Fruit fly (Drosophila melanogaster) whole organism, embryonic: ENCODE results near the gene Zip89B.

Experiments used
- Abd-B ChIP-seq: fragments of 200-800 bp; sonication (Bioruptor generic); optimal IDR thresholded peaks from 2 replicates; lab custom pipeline; 2018; ENCODE audit warnings: missing biosample characterization, mild to moderate bottlenecking, missing genetic modification characterization, moderate library complexity
- Ada2b ChIP-seq: fragments of 200-800 bp; sonication (Bioruptor generic); IDR thresholded peaks from 2 replicates; pipeline ENCODE4 v1.3.6; 2022; ENCODE audit warnings: missing biosample characterization, missing genetic modification characterization
- B-H2 ChIP-seq: fragments of 200-800 bp; sonication (Bioruptor generic); optimal IDR thresholded peaks from 2 replicates; lab custom pipeline; 2018; ENCODE audit warnings: missing biosample characterization, mild to moderate bottlenecking, missing genetic modification characterization
- BtbVII ChIP-seq: fragments of 200-800 bp; sonication (Bioruptor generic); optimal IDR thresholded peaks from 3 replicates; lab custom pipeline; 2017; ENCODE audit warnings: missing biosample characterization, mild to moderate bottlenecking, missing genetic modification characterization
- CG12769 ChIP-seq: fragments of 200-800 bp; sonication (Bioruptor generic); optimal IDR thresholded peaks from 2 replicates; lab custom pipeline; 2019; ENCODE audit warnings: missing biosample characterization, mild to moderate bottlenecking, missing genetic modification characterization, moderate library complexity
- CG13624 ChIP-seq: fragments of 200-800 bp; sonication (Bioruptor generic); optimal IDR thresholded peaks from 2 replicates; lab custom pipeline; 2016; ENCODE audit warnings: missing biosample characterization, missing genetic modification characterization
- CG13894 ChIP-seq: fragments of 200-800 bp; sonication (Bioruptor generic); optimal IDR thresholded peaks from 3 replicates; lab custom pipeline; 2018; ENCODE audit warnings: missing biosample characterization, mild to moderate bottlenecking, missing genetic modification characterization, moderate library complexity
- CG14860 ChIP-seq: fragments of 200-800 bp; sonication (Bioruptor generic); IDR thresholded peaks from 3 replicates; pipeline ENCODE4 v1.3.6; 2022; ENCODE audit warnings: missing biosample characterization, missing genetic modification characterization; ENCODE audit not compliant: partially characterized antibody
- CG16863 ChIP-seq: fragments of 200-800 bp; sonication (Bioruptor generic); optimal IDR thresholded peaks from 3 replicates; lab custom pipeline; 2016; ENCODE audit warnings: missing biosample characterization, missing genetic modification characterization
- CG17328 ChIP-seq: fragments of 200-800 bp; sonication (Bioruptor generic); IDR thresholded peaks from 2 replicates; pipeline ENCODE4 v1.3.6; 2022; ENCODE audit warnings: missing biosample characterization, missing genetic modification characterization
- CG18599 ChIP-seq: fragments of 200-800 bp; sonication (Bioruptor generic); optimal IDR thresholded peaks from 3 replicates; lab custom pipeline; 2017; ENCODE audit warnings: missing biosample characterization, missing genetic modification characterization, mild to moderate bottlenecking, moderate library complexity, missing genetic modification reagents
- CG31365 ChIP-seq: fragments of 200-800 bp; sonication (Bioruptor generic); optimal IDR thresholded peaks from 2 replicates; lab custom pipeline; 2018; ENCODE audit warnings: missing biosample characterization, mild to moderate bottlenecking, missing genetic modification characterization
- CG31441 ChIP-seq: fragments of 200-800 bp; sonication (Bioruptor generic); IDR thresholded peaks from 2 replicates; pipeline ENCODE4 v1.3.6; 2022; ENCODE audit warnings: missing biosample characterization, missing genetic modification characterization
- CG34376 ChIP-seq: fragments of 200-800 bp; sonication (Bioruptor generic); optimal IDR thresholded peaks from 2 replicates; lab custom pipeline; 2018; ENCODE audit warnings: missing biosample characterization, mild to moderate bottlenecking, missing genetic modification characterization
- CG4820 ChIP-seq: fragments of 200-800 bp; sonication (Bioruptor generic); optimal IDR thresholded peaks from 3 replicates; lab custom pipeline; 2016; ENCODE audit warnings: missing biosample characterization, missing genetic modification characterization
- CG7357 ChIP-seq: fragments of 200-800 bp; sonication (Bioruptor generic); IDR thresholded peaks from 3 replicates; pipeline ENCODE4 v1.3.6; 2022; ENCODE audit warnings: missing biosample characterization, missing genetic modification characterization
- CG7963 ChIP-seq: fragments of 200-800 bp; sonication (Bioruptor generic); IDR thresholded peaks from 3 replicates; pipeline ENCODE4 v1.3.6; 2022; ENCODE audit warnings: missing biosample characterization, missing genetic modification characterization; ENCODE audit not compliant: partially characterized antibody
- CG8765 ChIP-seq: fragments of 200-800 bp; sonication (Bioruptor generic); IDR thresholded peaks from 2 replicates; pipeline ENCODE4 v1.3.6; 2022; ENCODE audit warnings: missing biosample characterization, missing genetic modification characterization
- CG9437 ChIP-seq: fragments of 200-800 bp; sonication (Bioruptor generic); optimal IDR thresholded peaks from 2 replicates; lab custom pipeline; 2018; ENCODE audit warnings: missing biosample characterization, mild to moderate bottlenecking, missing genetic modification characterization
- CG9609 ChIP-seq: fragments of 200-800 bp; sonication (Bioruptor generic); optimal IDR thresholded peaks from 3 replicates; lab custom pipeline; 2016; ENCODE audit warnings: missing biosample characterization, missing genetic modification characterization
- Dip3 ChIP-seq: fragments of 200-800 bp; sonication (Bioruptor generic); optimal IDR thresholded peaks from 3 replicates; lab custom pipeline; 2016; ENCODE audit warnings: missing biosample characterization, missing genetic modification characterization
- E2f1 ChIP-seq: fragments of 200-800 bp; sonication (Bioruptor generic); IDR thresholded peaks from 2 replicates; pipeline ENCODE4 v1.3.6; 2022; ENCODE audit warnings: missing biosample characterization, missing genetic modification characterization
- ERR ChIP-seq: fragments of 200-800 bp; sonication (Bioruptor generic); optimal IDR thresholded peaks from 2 replicates; lab custom pipeline; 2016; ENCODE audit warnings: missing biosample characterization, missing genetic modification characterization
- HLH54F ChIP-seq: fragments of 200-800 bp; sonication (Bioruptor generic); optimal IDR thresholded peaks from 3 replicates; lab custom pipeline; 2016; ENCODE audit warnings: missing biosample characterization, missing genetic modification characterization
- Hand ChIP-seq: fragments of 200-800 bp; sonication (Bioruptor generic); optimal IDR thresholded peaks from 2 replicates; lab custom pipeline; 2017; ENCODE audit warnings: mild to moderate bottlenecking, missing biosample characterization, missing genetic modification reagents, missing genetic modification characterization
- Jarid2 ChIP-seq: fragments of 200-800 bp; sonication (Bioruptor generic); optimal IDR thresholded peaks from 3 replicates; lab custom pipeline; 2017; ENCODE audit warnings: mild to moderate bottlenecking, missing biosample characterization, missing genetic modification reagents, missing genetic modification characterization
- Mad ChIP-seq: fragments of 200-800 bp; sonication (Bioruptor generic); optimal IDR thresholded peaks from 2 replicates; lab custom pipeline; 2016; ENCODE audit warnings: missing biosample characterization, missing genetic modification characterization
- Meics ChIP-seq: fragments of 200-800 bp; sonication (Bioruptor generic); optimal IDR thresholded peaks from 2 replicates; lab custom pipeline; 2017; ENCODE audit warnings: missing biosample characterization, mild to moderate bottlenecking, missing genetic modification characterization
- Optix ChIP-seq: fragments of 200-800 bp; sonication (Bioruptor generic); IDR thresholded peaks from 3 replicates; pipeline ENCODE4 v1.3.6; 2022; ENCODE audit warnings: missing biosample characterization, missing genetic modification characterization
- Xbp1 ChIP-seq: fragments of 200-800 bp; sonication (Bioruptor generic); optimal IDR thresholded peaks from 3 replicates; lab custom pipeline; 2016; ENCODE audit warnings: missing biosample characterization, mild to moderate bottlenecking, missing genetic modification characterization
- cato ChIP-seq: fragments of 200-800 bp; sonication (Bioruptor generic); optimal IDR thresholded peaks from 2 replicates; lab custom pipeline; 2016; ENCODE audit warnings: missing biosample characterization, missing genetic modification characterization, borderline replicate concordance
- ems ChIP-seq: fragments of 200-800 bp; sonication (Bioruptor generic); optimal IDR thresholded peaks from 3 replicates; lab custom pipeline; 2016; ENCODE audit warnings: missing biosample characterization, missing genetic modification characterization
- eve ChIP-seq, 2 experiments: fragments of >200 bp; optimal IDR thresholded peaks; 2 replicates each; lab custom pipeline; 2017; ENCODE audit warnings: missing biosample characterization in 2 of 2, missing genetic modification characterization in 2 of 2
- gro ChIP-seq: fragments of 200-800 bp; sonication (Bioruptor generic); optimal IDR thresholded peaks from 2 replicates; lab custom pipeline; 2016; ENCODE audit warnings: missing biosample characterization, missing genetic modification characterization
- jigr1 ChIP-seq: fragments of 200-800 bp; sonication (Bioruptor generic); IDR thresholded peaks from 3 replicates; pipeline ENCODE4 v1.3.6; 2022; ENCODE audit warnings: missing biosample characterization, missing genetic modification characterization
- lmd ChIP-seq: fragments of 200-800 bp; sonication (Bioruptor generic); IDR thresholded peaks from 2 replicates; pipeline ENCODE4 v1.3.6; 2022; ENCODE audit warnings: missing biosample characterization, missing genetic modification characterization
- lola ChIP-seq, 3 experiments: fragments of >200 bp in 2 of 3; fragments of 200-800 bp in 1 of 3; sonication (Bioruptor generic) in 1 of 3; optimal IDR thresholded peaks; 2 replicates each; lab custom pipeline; 2017 to 2019; ENCODE audit warnings: missing biosample characterization in 3 of 3, missing genetic modification characterization in 3 of 3, mild to moderate bottlenecking in 1 of 3, moderate library complexity in 1 of 3
- onecut ChIP-seq: fragments of 200-800 bp; sonication (Bioruptor generic); IDR thresholded peaks from 2 replicates; pipeline ENCODE4 v1.3.6; 2022; ENCODE audit warnings: missing biosample characterization, missing genetic modification characterization
- pb ChIP-seq: fragments of 200-800 bp; sonication (Bioruptor generic); optimal IDR thresholded peaks from 3 replicates; lab custom pipeline; 2016; ENCODE audit warnings: missing biosample characterization, missing genetic modification characterization
- peb ChIP-seq: fragments of 200-800 bp; sonication (Bioruptor generic); IDR thresholded peaks from 2 replicates; pipeline ENCODE4 v1.3.6; 2022; ENCODE audit warnings: missing biosample characterization, missing genetic modification characterization
- pfk ChIP-seq: fragments of 200-800 bp; sonication (Bioruptor generic); optimal IDR thresholded peaks from 2 replicates; lab custom pipeline; 2018; ENCODE audit warnings: missing biosample characterization, mild to moderate bottlenecking, missing genetic modification characterization, moderate library complexity
- phol ChIP-seq: fragments of 200-800 bp; sonication (Bioruptor generic); optimal IDR thresholded peaks from 3 replicates; lab custom pipeline; 2018; ENCODE audit warnings: missing biosample characterization, mild to moderate bottlenecking, missing genetic modification characterization, moderate library complexity
- pnt ChIP-seq: fragments of 200-800 bp; sonication (Bioruptor generic); optimal IDR thresholded peaks from 3 replicates; lab custom pipeline; 2016; ENCODE audit warnings: missing biosample characterization, missing genetic modification characterization
- rib ChIP-seq: fragments of 200-800 bp; sonication (Bioruptor generic); IDR thresholded peaks from 2 replicates; pipeline ENCODE4 v1.3.6; 2022; ENCODE audit warnings: missing biosample characterization, missing genetic modification characterization
- run ChIP-seq: fragments of 200-800 bp; sonication (Bioruptor generic); optimal IDR thresholded peaks from 3 replicates; lab custom pipeline; 2018; ENCODE audit warnings: missing biosample characterization, mild to moderate bottlenecking, missing genetic modification characterization
- sisA ChIP-seq: fragments of 200-800 bp; sonication (Bioruptor generic); IDR thresholded peaks from 2 replicates; pipeline ENCODE4 v1.3.6; 2022; ENCODE audit warnings: missing biosample characterization, missing genetic modification characterization
- ssp ChIP-seq: fragments of 200-800 bp; sonication (Bioruptor generic); IDR thresholded peaks from 2 replicates; pipeline ENCODE4 v1.3.6; 2022; ENCODE audit warnings: missing biosample characterization, missing genetic modification characterization
- stc ChIP-seq: fragments of 200-800 bp; sonication (Bioruptor generic); IDR thresholded peaks from 2 replicates; pipeline ENCODE4 v1.3.6; 2022; ENCODE audit warnings: missing biosample characterization, missing genetic modification characterization
- tll ChIP-seq, 2 experiments: fragments of 200-800 bp in 1 of 2; fragments of >200 bp in 1 of 2; sonication (Bioruptor generic) in 1 of 2; optimal IDR thresholded peaks; 2 replicates each; lab custom pipeline; 2017 to 2019; ENCODE audit warnings: missing biosample characterization in 2 of 2, missing genetic modification characterization in 2 of 2, mild to moderate bottlenecking in 1 of 2, moderate library complexity in 1 of 2
- unpg ChIP-seq: fragments of 200-800 bp; sonication (Bioruptor generic); optimal IDR thresholded peaks from 3 replicates; lab custom pipeline; 2018; ENCODE audit warnings: missing biosample characterization, mild to moderate bottlenecking, missing genetic modification characterization, moderate library complexity
- usp ChIP-seq: fragments of >200 bp; optimal IDR thresholded peaks from 2 replicates; lab custom pipeline; 2017; ENCODE audit warnings: missing biosample characterization, missing genetic modification characterization
- wor ChIP-seq: fragments of 200-800 bp; sonication (Bioruptor generic); IDR thresholded peaks from 2 replicates; pipeline ENCODE4 v1.3.6; 2022; ENCODE audit warnings: missing biosample characterization, missing genetic modification characterization
- yki ChIP-seq: fragments of >200 bp; optimal IDR thresholded peaks from 3 replicates; lab custom pipeline; 2018

Gene Zip89B

DNA sequence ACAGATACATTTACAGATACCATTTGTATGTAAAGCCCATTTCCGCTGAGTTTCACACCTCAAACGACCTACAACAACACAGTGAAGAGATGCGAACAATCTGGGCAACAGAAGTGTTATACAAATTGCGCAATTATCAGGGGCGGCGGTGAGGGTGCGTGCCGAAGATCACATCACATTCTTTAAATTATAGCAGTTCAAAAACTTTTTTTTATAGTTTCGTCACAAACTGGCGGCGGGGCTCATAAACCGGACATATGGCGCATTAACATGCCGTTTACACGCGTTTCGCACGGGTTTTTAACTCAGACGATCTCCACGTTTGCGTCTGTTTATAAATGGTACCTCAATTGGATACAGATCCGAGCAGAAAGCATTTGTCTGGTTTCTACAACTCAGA is 47.6 kb downstream of the Zip89B start (continued):
- TF ChIP-seq Jarid2 (GFP tag; lab: Kevin White, UChicago) (no peak), unpg (GFP tag; lab: Kevin White, UChicago) (no peak), usp (GFP tag; lab: Kevin White, UChicago) (no peak), onecut (no peak), peb (GFP tag; lab: Robert Waterston, UW) (no peak), E2f1 (no peak), B-H2 (GFP tag; lab: Kevin White, UChicago) (peak; percentile 4), CG12769 (tag; lab: Kevin White, UChicago) (peak; percentile 64), CG34376 (GFP tag; lab: Kevin White, UChicago) (no peak), CG7963 (GFP tag; lab: Robert Waterston, UW) (no peak), ERR (GFP tag; lab: Kevin White, UChicago) (no peak), jigr1 (GFP tag; lab: Robert Waterston, UW) (no peak), yki (lab: Kevin White, UChicago) (no peak), ems (no peak), CG31441 (GFP tag; lab: Robert Waterston, UW) (no peak), CG17328 (no peak), tll (GFP tag; optimal IDR thresholded peaks at IDR 0.05; lab: Kevin White, UChicago) (no peak), Hand (no peak), CG4820 (no peak), Dip3 (GFP tag; lab: Kevin White, UChicago) (no peak), Xbp1 (GFP tag; lab: Kevin White, UChicago) (no peak), pfk (GFP tag; lab: Kevin White, UChicago) (no peak), CG7357 (GFP tag; lab: Robert Waterston, UW) (no peak), CG18599 (GFP tag; lab: Kevin White, UChicago) (peak; percentile 0), CG9609 (GFP tag; lab: Kevin White, UChicago) (no peak), Meics (GFP tag; lab: Kevin White, UChicago) (peak; percentile 82), sisA (GFP tag; lab: Robert Waterston, UW) (no peak), Ada2b (GFP tag; lab: Robert Waterston, UW) (no peak), wor (GFP tag; lab: Robert Waterston, UW) (no peak), BtbVII (GFP tag; lab: Kevin White, UChicago) (no peak), CG14860 (no peak), pnt (GFP tag; lab: Kevin White, UChicago) (no peak), CG9437 (GFP tag; lab: Kevin White, UChicago) (no peak), Mad (GFP tag; lab: Kevin White, UChicago) (no peak), CG13624 (GFP tag; lab: Kevin White, UChicago) (peak; percentile 54), Optix (no peak), CG8765 (GFP tag; lab: Robert Waterston, UW) (no peak), run (no peak), gro (GFP tag; lab: Kevin White, UChicago) (peak; percentile 39), ssp (GFP tag; lab: Robert Waterston, UW) (no peak), CG31365 (tag; lab: Kevin White, UChicago) (no peak), rib (GFP tag; lab: Robert Waterston, UW) (no peak), lola (GFP tag; optimal IDR thresholded peaks at IDR 0.05; lab: Kevin White, UChicago) (no peak), CG16863 (no peak), stc (GFP tag; lab: Robert Waterston, UW) (no peak), lmd (GFP tag; lab: Robert Waterston, UW) (no peak), phol (no peak), HLH54F (no peak), eve (GFP tag; optimal IDR thresholded peaks at IDR 0.05; lab: Kevin White, UChicago) (no peak), pb (GFP tag; lab: Kevin White, UChicago) (no peak), CG13894 (tag; lab: Kevin White, UChicago) (peak; percentile 12), cato (GFP tag; lab: Kevin White, UChicago) (no peak), Abd-B (GFP tag; lab: Kevin White, UChicago) (no peak)
